Fruit fly (Drosophila melanogaster): ENCODE results near the gene Fur1.
A peak's percentile ranks its signal among the peaks of the same experiment; 100 is the strongest.

The Fur1 gene

dm6 chr3R:25320051-25320705 is 152.7 kb downstream of the Fur1 start, which contains the start of gene CG10560:
CG10560 (minus strand) TSS chr3R:25320101.
- TF ChIP-seq bab1 (GFP tag; optimal IDR thresholded peaks at IDR 0.05): no peak
- no peak for TF ChIP-seq Clk (GFP tag; optimal IDR thresholded peaks at IDR 0.05)
- no peak for TF ChIP-seq CG12768 (GFP tag; optimal IDR thresholded peaks at IDR 0.05)
- no peak for TF ChIP-seq tj (GFP tag; optimal IDR thresholded peaks at IDR 0.05)
- peak; percentile 27 for TF ChIP-seq cic (GFP tag; optimal IDR thresholded peaks at IDR 0.05)
- TF ChIP-seq pad (GFP tag; optimal IDR thresholded peaks at IDR 0.05): no peak
- TF ChIP-seq Hr96 (GFP tag; optimal IDR thresholded peaks at IDR 0.05): no peak
- peak; percentile 19 to 51 for TF ChIP-seq cnc (optimal IDR thresholded peaks at IDR 0.05)
- no peak for TF ChIP-seq CG5204 (GFP tag; optimal IDR thresholded peaks at IDR 0.05)
- no peak for TF ChIP-seq Crg-1 (GFP tag; optimal IDR thresholded peaks at IDR 0.05)
- TF ChIP-seq CG33017 (tag; optimal IDR thresholded peaks at IDR 0.05): no peak
- TF ChIP-seq CG7101 (tag; optimal IDR thresholded peaks at IDR 0.05): no peak
- peak; percentile 74 for TF ChIP-seq kay (GFP tag; ENCODE audit: borderline replicate concordance)
- no peak for TF ChIP-seq ovo (GFP tag; optimal IDR thresholded peaks at IDR 0.05)
- TF ChIP-seq CG14711 (tag; optimal IDR thresholded peaks at IDR 0.05): no peak
- TF ChIP-seq CG1620 (GFP tag; optimal IDR thresholded peaks at IDR 0.05): no peak
- no peak for TF ChIP-seq CG7045 (GFP tag; optimal IDR thresholded peaks at IDR 0.05)
- no peak for TF ChIP-seq CG11617 (GFP tag; optimal IDR thresholded peaks at IDR 0.05)
- no peak for TF ChIP-seq Mnt (GFP tag; optimal IDR thresholded peaks at IDR 0.05)
- no peak for TF ChIP-seq toe (GFP tag; optimal IDR thresholded peaks at IDR 0.05)

dm6 chr3R:25318011-25318410 is 154.8 kb downstream of the Fur1 start, which contains the start of gene CG10553:
CG10553 (minus strand) TSS chr3R:25318111.
- no peak for TF ChIP-seq CG7045 (GFP tag; optimal IDR thresholded peaks at IDR 0.05)
- no peak for TF ChIP-seq CG1620 (GFP tag; optimal IDR thresholded peaks at IDR 0.05)
- TF ChIP-seq pad (GFP tag; optimal IDR thresholded peaks at IDR 0.05): no peak
- TF ChIP-seq Crg-1 (GFP tag; optimal IDR thresholded peaks at IDR 0.05): no peak
- TF ChIP-seq CG33017 (tag; optimal IDR thresholded peaks at IDR 0.05): no peak

dm6 chr3R:25316016-25316415 is 156.8 kb downstream of the Fur1 start, which contains the start of gene CG10559:
CG10559 (minus strand) TSS chr3R:25316116.
- TF ChIP-seq Crg-1 (GFP tag; optimal IDR thresholded peaks at IDR 0.05) (no peak), kay (GFP tag; ENCODE audit: borderline replicate concordance) (peak; percentile 73), CG7045 (GFP tag; optimal IDR thresholded peaks at IDR 0.05) (no peak), CG7101 (tag; optimal IDR thresholded peaks at IDR 0.05) (no peak), pad (GFP tag; optimal IDR thresholded peaks at IDR 0.05) (no peak), Clk (GFP tag; optimal IDR thresholded peaks at IDR 0.05) (no peak), cic (GFP tag; optimal IDR thresholded peaks at IDR 0.05) (peak; percentile 20), CG5204 (GFP tag; optimal IDR thresholded peaks at IDR 0.05) (no peak), CG1620 (GFP tag; optimal IDR thresholded peaks at IDR 0.05) (no peak), Mnt (GFP tag; optimal IDR thresholded peaks at IDR 0.05) (no peak)

- TF ChIP-seq ovo (GFP tag; optimal IDR thresholded peaks at IDR 0.05) (no peak), cic (GFP tag; optimal IDR thresholded peaks at IDR 0.05) (peak; percentile 63)
Measured at dm6 chr3R:25313771-25314170, 159.1 kb downstream of the Fur1 start, which contains the start of gene CG31087. CG31087 (minus strand) TSS chr3R:25313833.

- TF ChIP-seq CG1620 (GFP tag; optimal IDR thresholded peaks at IDR 0.05): no peak
- TF ChIP-seq toe (GFP tag; optimal IDR thresholded peaks at IDR 0.05): peak; percentile 26
Measured at dm6 chr3R:25312583-25312982, 160.3 kb downstream of the Fur1 start.

dm6 chr3R:25310843-25311242 is 162.0 kb downstream of the Fur1 start, which contains the start of gene CG31099:
CG31099 (minus strand) TSS chr3R:25310943.
- TF ChIP-seq CG5204 (GFP tag; optimal IDR thresholded peaks at IDR 0.05) (no peak), toe (GFP tag; optimal IDR thresholded peaks at IDR 0.05) (no peak), CG33017 (tag; optimal IDR thresholded peaks at IDR 0.05) (no peak), CG11617 (GFP tag; optimal IDR thresholded peaks at IDR 0.05) (no peak), CG1620 (GFP tag; optimal IDR thresholded peaks at IDR 0.05) (no peak), pad (GFP tag; optimal IDR thresholded peaks at IDR 0.05) (no peak), CG7101 (tag; optimal IDR thresholded peaks at IDR 0.05) (no peak), cnc (optimal IDR thresholded peaks at IDR 0.05) (no peak), CG7045 (GFP tag; optimal IDR thresholded peaks at IDR 0.05) (no peak), bab1 (GFP tag; optimal IDR thresholded peaks at IDR 0.05) (no peak), Clk (GFP tag; optimal IDR thresholded peaks at IDR 0.05) (no peak), Crg-1 (GFP tag; optimal IDR thresholded peaks at IDR 0.05) (no peak), kay (GFP tag; ENCODE audit: borderline replicate concordance) (no peak), CG14711 (tag; optimal IDR thresholded peaks at IDR 0.05) (no peak)

dm6 chr3R:25309175-25309574 is 163.7 kb downstream of the Fur1 start:
- no peak for TF ChIP-seq Hr96 (GFP tag; optimal IDR thresholded peaks at IDR 0.05)
- peak; percentile 5 for TF ChIP-seq cic (GFP tag; optimal IDR thresholded peaks at IDR 0.05)
